Worm (Caenorhabditis elegans) whole organism, young adult: ENCODE measurements around the gene F54D5.4.
A peak's percentile ranks its signal among the peaks of the same experiment; 100 is the strongest.

Experiments used
- B0019.2 ChIP-seq: fragments of 200-800 bp; sonication (Bioruptor generic); conservative IDR thresholded peaks from 2 replicates; pipeline ENCODE4 v1.3.6; 2022; ENCODE audit warnings: missing genetic modification reagents, missing genetic modification characterization, missing compliant biosample characterization
- B0261.1 ChIP-seq: sonication (generic microtip); optimal IDR thresholded peaks from 2 replicates; lab custom pipeline; 2016; ENCODE audit warnings: mild to moderate bottlenecking, missing genetic modification characterization, moderate library complexity, missing compliant biosample characterization
- B0336.3 ChIP-seq: fragments of 200-800 bp; sonication (Bioruptor generic); IDR thresholded peaks from 2 replicates; pipeline ENCODE4 v1.3.6; 2022; ENCODE audit warnings: missing genetic modification characterization, missing compliant biosample characterization
- C17E4.6 ChIP-seq: fragments of 200-800 bp; sonication (Bioruptor generic); IDR thresholded peaks from 2 replicates; pipeline ENCODE4 v1.3.6; 2022; ENCODE audit warnings: missing genetic modification reagents, missing genetic modification characterization, missing compliant biosample characterization
- F37B4.10 ChIP-seq: fragments of 200-800 bp; sonication (Bioruptor generic); IDR thresholded peaks from 2 replicates; pipeline ENCODE4 v1.3.6; 2022; ENCODE audit warnings: missing genetic modification characterization, missing compliant biosample characterization
- F49E8.2 ChIP-seq: sonication (generic microtip); optimal IDR thresholded peaks from 3 replicates; lab custom pipeline; 2017; ENCODE audit warnings: missing genetic modification characterization, mild to moderate bottlenecking, missing compliant biosample characterization, antibody characterized with exemption, moderate library complexity; ENCODE audit not compliant: insufficient read depth
- F57A8.1 ChIP-seq: fragments of 200-800 bp; sonication (Bioruptor generic); optimal IDR thresholded peaks from 2 replicates; lab custom pipeline; 2018; ENCODE audit warnings: mild to moderate bottlenecking, missing genetic modification characterization, moderate library complexity, missing compliant biosample characterization
- Y53G8AR.9 ChIP-seq: fragments of 200-800 bp; sonication (Bioruptor generic); conservative IDR thresholded peaks from 2 replicates; pipeline ENCODE4 v1.3.6; 2022; ENCODE audit warnings: missing genetic modification reagents, missing genetic modification characterization, missing compliant biosample characterization
- Y56A3A.18 ChIP-seq: fragments of 200-800 bp; sonication (Bioruptor generic); IDR thresholded peaks from 2 replicates; pipeline ENCODE4 v1.3.6; 2022; ENCODE audit warnings: missing genetic modification reagents, missing genetic modification characterization, missing compliant biosample characterization
- Y95B8A.8 ChIP-seq: fragments of 200-800 bp; sonication (Bioruptor generic); IDR thresholded peaks from 2 replicates; pipeline ENCODE4 v1.3.6; 2022; ENCODE audit warnings: missing genetic modification reagents, missing genetic modification characterization, missing compliant biosample characterization
- aptf-3 ChIP-seq: fragments of 200-800 bp; sonication (Bioruptor generic); IDR thresholded peaks from 2 replicates; pipeline ENCODE4 v1.3.6; 2022; ENCODE audit warnings: missing genetic modification characterization, missing compliant biosample characterization
- ceh-100 ChIP-seq: fragments of 200-800 bp; sonication (Bioruptor generic); IDR thresholded peaks from 2 replicates; pipeline ENCODE4 v1.3.6; 2022; ENCODE audit warnings: missing genetic modification reagents, missing genetic modification characterization, missing compliant biosample characterization
- ceh-40 ChIP-seq: fragments of 200-800 bp; sonication (Bioruptor generic); IDR thresholded peaks from 2 replicates; pipeline ENCODE4 v1.3.6; 2022; ENCODE audit warnings: missing genetic modification characterization, missing compliant biosample characterization
- ceh-58 ChIP-seq: fragments of 200-800 bp; sonication (Bioruptor generic); IDR thresholded peaks from 2 replicates; pipeline ENCODE4 v1.3.6; 2022; ENCODE audit warnings: missing genetic modification characterization, missing compliant biosample characterization
- dpl-1 ChIP-seq: fragments of 150-350 bp; optimal IDR thresholded peaks from 2 replicates; lab custom pipeline; 2014; ENCODE audit warnings: missing biosample characterization, missing genetic modification reagents, missing genetic modification characterization
- egl-18 ChIP-seq: fragments of 200-800 bp; sonication (Bioruptor generic); IDR thresholded peaks from 2 replicates; pipeline ENCODE4 v1.3.6; 2022; ENCODE audit warnings: missing genetic modification reagents, missing genetic modification characterization, missing compliant biosample characterization
- egl-44 ChIP-seq: fragments of 200-800 bp; sonication (Bioruptor generic); IDR thresholded peaks from 2 replicates; pipeline ENCODE4 v1.3.6; 2022; ENCODE audit warnings: missing genetic modification reagents, missing genetic modification characterization, missing compliant biosample characterization
- egrh-3 ChIP-seq: fragments of 200-800 bp; sonication (Bioruptor generic); IDR thresholded peaks from 2 replicates; pipeline ENCODE4 v1.3.6; 2022; ENCODE audit warnings: missing genetic modification reagents, missing genetic modification characterization, missing compliant biosample characterization
- hlh-12 ChIP-seq: sonication (generic microtip); optimal IDR thresholded peaks from 2 replicates; lab custom pipeline; 2016; ENCODE audit warnings: missing genetic modification characterization, missing compliant biosample characterization
- hlh-26 ChIP-seq: fragments of 200-800 bp; sonication (Bioruptor generic); conservative IDR thresholded peaks from 2 replicates; pipeline ENCODE4 v1.3.6; 2022; ENCODE audit warnings: missing genetic modification reagents, missing genetic modification characterization, missing compliant biosample characterization
- hmg-1.2 ChIP-seq: fragments of 200-800 bp; sonication (Bioruptor generic); IDR thresholded peaks from 2 replicates; pipeline ENCODE4 v1.3.6; 2022; ENCODE audit warnings: missing genetic modification reagents, missing genetic modification characterization, missing compliant biosample characterization
- lag-1 ChIP-seq: fragments of 200-800 bp; sonication (Bioruptor generic); IDR thresholded peaks from 2 replicates; pipeline ENCODE4 v1.3.6; 2022; ENCODE audit warnings: missing genetic modification reagents, missing genetic modification characterization, missing compliant biosample characterization
- let-526 ChIP-seq: fragments of 200-800 bp; sonication (Bioruptor generic); IDR thresholded peaks from 2 replicates; pipeline ENCODE4 v1.3.6; 2022; ENCODE audit warnings: missing genetic modification reagents, missing genetic modification characterization, missing compliant biosample characterization
- lir-1 ChIP-seq: fragments of 200-800 bp; sonication (Bioruptor generic); conservative IDR thresholded peaks from 2 replicates; pipeline ENCODE4 v1.3.6; 2022; ENCODE audit warnings: missing genetic modification reagents, missing genetic modification characterization, missing compliant biosample characterization
- madf-6 ChIP-seq: fragments of 200-800 bp; sonication (Bioruptor generic); IDR thresholded peaks from 2 replicates; pipeline ENCODE4 v1.3.6; 2022; ENCODE audit warnings: missing genetic modification reagents, missing genetic modification characterization, missing compliant biosample characterization
- mxl-1 ChIP-seq: sonication (generic microtip); optimal IDR thresholded peaks from 2 replicates; lab custom pipeline; 2016; ENCODE audit warnings: missing genetic modification characterization, missing compliant biosample characterization
- nfya-2 ChIP-seq: fragments of 200-800 bp; sonication (Bioruptor generic); IDR thresholded peaks from 2 replicates; pipeline ENCODE4 v1.3.6; 2022; ENCODE audit warnings: missing genetic modification reagents, missing genetic modification characterization, missing compliant biosample characterization
- nfyb-1 ChIP-seq: fragments of 200-800 bp; sonication (Bioruptor generic); IDR thresholded peaks from 2 replicates; pipeline ENCODE4 v1.3.6; 2022; ENCODE audit warnings: missing genetic modification reagents, missing genetic modification characterization, missing compliant biosample characterization
- nhr-80 ChIP-seq: sonication (generic microtip); optimal IDR thresholded peaks from 2 replicates; lab custom pipeline; 2016; ENCODE audit warnings: missing genetic modification characterization, missing compliant biosample characterization
- pbrm-1 ChIP-seq: fragments of 200-800 bp; sonication (Bioruptor generic); IDR thresholded peaks from 2 replicates; pipeline ENCODE4 v1.3.6; 2022; ENCODE audit warnings: missing genetic modification reagents, missing genetic modification characterization, missing compliant biosample characterization
- rcor-1 ChIP-seq: fragments of 200-800 bp; sonication (Bioruptor generic); IDR thresholded peaks from 2 replicates; pipeline ENCODE4 v1.3.6; 2022; ENCODE audit warnings: missing genetic modification reagents, missing genetic modification characterization, missing compliant biosample characterization
- rec-8 ChIP-seq, 2 experiments: sonication (generic microtip); optimal IDR thresholded peaks; 2 replicates each; lab custom pipeline; 2016; ENCODE audit warnings: mild to moderate bottlenecking in 2 of 2, missing genetic modification characterization in 2 of 2, missing genetic modification reagents in 2 of 2, missing genotype in 2 of 2, missing biosample characterization in 1 of 2, missing compliant biosample characterization in 1 of 2, moderate library complexity in 1 of 2
- snpc-3.4 ChIP-seq: sonication (generic microtip); optimal IDR thresholded peaks from 2 replicates; lab custom pipeline; 2017; ENCODE audit warnings: missing genetic modification characterization, mild to moderate bottlenecking, missing compliant biosample characterization, antibody characterized with exemption, moderate library complexity, missing genotype, missing genetic modification reagents
- tlf-1 ChIP-seq: fragments of 200-800 bp; sonication (Bioruptor generic); optimal IDR thresholded peaks from 2 replicates; lab custom pipeline; 2018; ENCODE audit warnings: mild to moderate bottlenecking, missing genetic modification characterization, missing compliant biosample characterization
- zfh-2 ChIP-seq: fragments of 200-800 bp; sonication (Bioruptor generic); conservative IDR thresholded peaks from 2 replicates; pipeline ENCODE4 v1.3.6; 2022; ENCODE audit warnings: missing genetic modification reagents, missing genetic modification characterization, missing compliant biosample characterization
- zim-3 ChIP-seq: sonication (generic microtip); optimal IDR thresholded peaks from 2 replicates; lab custom pipeline; 2017; ENCODE audit warnings: mild to moderate bottlenecking, missing genetic modification characterization, moderate library complexity, missing compliant biosample characterization
- ztf-22 ChIP-seq: fragments of 200-800 bp; sonication (Bioruptor generic); optimal IDR thresholded peaks from 2 replicates; lab custom pipeline; 2018; ENCODE audit warnings: mild to moderate bottlenecking, missing genetic modification characterization, moderate library complexity, missing compliant biosample characterization
- ztf-3 ChIP-seq: fragments of 200-800 bp; sonication (Bioruptor generic); optimal IDR thresholded peaks from 2 replicates; lab custom pipeline; 2018; ENCODE audit warnings: mild to moderate bottlenecking, missing genetic modification characterization, missing compliant biosample characterization
- ztf-6 ChIP-seq: fragments of 200-800 bp; sonication (Bioruptor generic); IDR thresholded peaks from 2 replicates; pipeline ENCODE4 v1.3.6; 2022; ENCODE audit warnings: missing genetic modification reagents, missing genetic modification characterization, missing compliant biosample characterization

Gene F54D5.4

ce11 chrII:11569213-11569868 is at the start of gene F54D5.4, which contains the start of gene F54D5.23:
Gene F54D5.4 (plus strand): TSS chrII:11569818.
Gene F54D5.23 (minus strand): TSS chrII:11569287.
- TF ChIP-seq nhr-80 (tag; lab: Kevin White, UChicago): peak; percentile 57
- no peak for TF ChIP-seq F57A8.1

DNA sequence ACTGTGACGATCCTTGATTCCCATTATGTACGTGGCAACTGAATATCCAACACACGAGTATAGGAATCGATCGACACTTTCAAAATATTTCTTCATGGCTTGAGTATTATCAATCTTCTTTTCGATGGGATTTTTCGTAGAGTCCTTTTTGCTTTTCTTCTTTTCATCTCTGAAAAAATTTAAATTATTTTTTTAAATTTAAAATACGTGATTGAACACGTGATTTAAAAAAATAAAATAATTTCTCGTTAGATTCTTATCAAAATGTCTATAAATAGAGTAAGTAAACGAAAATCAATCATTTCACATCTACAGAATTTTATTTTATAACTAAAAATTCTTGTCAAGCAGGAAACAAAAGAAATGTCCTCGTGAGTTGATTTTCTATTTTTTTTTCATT is 48.3 kb upstream of the F54D5.4 start, which contains the start of gene Y62F5A.10:
Gene Y62F5A.10, plus strand, starts transcription at position 301 of the 400 bp plus-strand sequence.
- TF ChIP-seq ztf-6 (GFP tag; lab: Robert Waterston, UW): no peak
- no peak for TF ChIP-seq B0261.1 (tag; lab: Kevin White, UChicago)
- TF ChIP-seq ceh-58 (GFP tag; lab: Robert Waterston, UW): no peak
- no peak for TF ChIP-seq nfya-2 (GFP tag; lab: Robert Waterston, UW)
- TF ChIP-seq hlh-26 (GFP tag; lab: Robert Waterston, UW): no peak
- TF ChIP-seq rcor-1 (GFP tag; lab: Robert Waterston, UW): no peak
- no peak for TF ChIP-seq mxl-1 (tag; lab: Kevin White, UChicago)
- no peak for TF ChIP-seq C17E4.6 (GFP tag; lab: Robert Waterston, UW)
- TF ChIP-seq aptf-3 (GFP tag; lab: Robert Waterston, UW): no peak
- no peak for TF ChIP-seq Y95B8A.8 (GFP tag; lab: Robert Waterston, UW)
- no peak for TF ChIP-seq lir-1 (GFP tag; lab: Robert Waterston, UW)
- no peak for TF ChIP-seq Y53G8AR.9 (GFP tag; lab: Robert Waterston, UW)
- TF ChIP-seq lag-1 (GFP tag; lab: Robert Waterston, UW): no peak
- TF ChIP-seq F37B4.10: no peak
- no peak for TF ChIP-seq ztf-3 (GFP tag; lab: Kevin White, UChicago)
- TF ChIP-seq egrh-3 (GFP tag; lab: Robert Waterston, UW): no peak
- TF ChIP-seq hmg-1.2 (GFP tag; lab: Robert Waterston, UW): no peak
- no peak for TF ChIP-seq B0019.2 (GFP tag; lab: Robert Waterston, UW)

DNA sequence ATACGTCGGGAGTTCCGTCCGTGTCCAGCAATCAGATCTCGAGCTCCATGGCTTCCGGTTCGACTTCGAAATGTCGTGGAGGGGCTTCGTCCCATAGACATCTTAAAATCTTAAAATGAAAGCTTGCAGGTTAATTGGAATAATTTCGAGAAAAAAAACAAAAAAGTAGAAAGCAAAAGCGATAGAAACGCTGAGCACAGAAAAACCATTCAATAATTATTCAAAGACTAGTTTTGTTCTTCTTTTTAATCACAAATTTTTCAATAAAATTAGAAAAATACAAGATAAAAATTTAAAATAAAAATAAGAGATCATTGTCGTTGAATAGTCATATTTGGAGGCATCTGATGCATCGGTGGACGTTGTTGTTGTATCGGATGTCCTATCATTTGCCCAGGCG is 42.7 kb upstream of the F54D5.4 start, which contains the start of gene age-1:
Gene age-1, minus strand, starts transcription at position 101 of the 400 bp plus-strand sequence.
- TF ChIP-seq ceh-100 (GFP tag; lab: Robert Waterston, UW) (no peak), egrh-3 (GFP tag; lab: Robert Waterston, UW) (no peak), F49E8.2 (tag; lab: Kevin White, UChicago) (no peak), hlh-12 (tag; lab: Kevin White, UChicago) (no peak)

DNA sequence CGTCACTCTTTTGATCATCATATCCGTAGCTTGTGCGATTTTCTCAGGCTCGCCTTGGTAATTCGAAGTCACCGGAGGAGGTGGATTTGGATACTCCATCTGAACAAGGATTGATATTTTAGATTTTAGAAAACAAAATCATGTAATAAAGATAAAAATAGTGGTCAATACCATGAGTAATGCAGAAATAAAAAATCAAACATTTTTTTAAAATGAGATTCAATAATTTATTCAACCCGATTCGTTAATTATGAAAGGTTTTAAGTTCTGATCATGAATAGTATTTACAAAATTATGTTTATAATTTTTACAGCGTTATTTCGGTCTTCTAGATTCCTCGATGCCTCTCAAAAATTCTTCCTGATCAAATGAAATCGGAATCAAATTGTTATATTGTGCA is 35.9 kb upstream of the F54D5.4 start, which contains the start of gene mdt-8:
Gene mdt-8, minus strand, starts transcription at position 101 of the 400 bp plus-strand sequence.
- TF ChIP-seq ceh-100 (GFP tag; lab: Robert Waterston, UW) (0 out of 2 replicates have a peak, but pooled peaks have one; percentile 13), ztf-22 (GFP tag; lab: Kevin White, UChicago) (no peak), madf-6 (GFP tag; lab: Robert Waterston, UW) (peak; percentile 39; the same call in 1 of the 2 replicates)

- TF ChIP-seq Y56A3A.18 (GFP tag; lab: Robert Waterston, UW) (0 out of 2 replicates have a peak, but pooled peaks have one; percentile 67), nfyb-1 (GFP tag; lab: Robert Waterston, UW) (peak; percentile 94), rec-8 (tag; optimal IDR thresholded peaks at IDR 0.05; lab: Kevin White, UChicago) (peak; percentile 31 to 51), snpc-3.4 (tag; lab: Kevin White, UChicago) (peak; percentile 58), pbrm-1 (peak; percentile 96), let-526 (GFP tag; lab: Robert Waterston, UW) (peak; percentile 99), B0336.3 (peak; percentile 78), egl-44 (GFP tag; lab: Robert Waterston, UW) (peak; percentile 86; the same call in 1 of the 2 replicates), B0019.2 (GFP tag; lab: Robert Waterston, UW) (peak; percentile 86), Y53G8AR.9 (GFP tag; lab: Robert Waterston, UW) (peak; percentile 93), zim-3 (tag; lab: Kevin White, UChicago) (peak; percentile 66), zfh-2 (GFP tag; lab: Robert Waterston, UW) (peak; percentile 70; the same call in 1 of the 2 replicates), tlf-1 (GFP tag; lab: Kevin White, UChicago) (peak; percentile 68), ceh-40 (peak; percentile 89), egl-18 (GFP tag; lab: Robert Waterston, UW) (peak; percentile 86), dpl-1 (GFP tag; lab: Kevin White, UChicago) (peak; percentile 60)
Measured at ce11 chrII:11534429-11535099, 35.1 kb upstream of the F54D5.4 start, which contains the start of gene Y62F5A.12. Gene Y62F5A.12 (minus strand): TSS chrII:11534479.
